Worm (Caenorhabditis elegans) whole organism, late embryonic: ENCODE data around the gene cyp-33B1.

ENCODE experiments used
- C08G9.2 ChIP-seq: sonication (generic microtip); optimal IDR thresholded peaks from 2 replicates; lab custom pipeline; 2016; ENCODE audit warnings: mild to moderate bottlenecking, missing genetic modification characterization, moderate library complexity, missing compliant biosample characterization
- K02D7.2 ChIP-seq: sonication (generic microtip); optimal IDR thresholded peaks from 2 replicates; lab custom pipeline; 2017; ENCODE audit warnings: mild to moderate bottlenecking, missing genetic modification characterization, missing compliant biosample characterization
- T23F11.4 ChIP-seq: fragments of 200-800 bp; sonication (Bioruptor generic); optimal IDR thresholded peaks from 2 replicates; lab custom pipeline; 2018; ENCODE audit warnings: mild to moderate bottlenecking, missing genetic modification characterization, missing compliant biosample characterization
- ahr-1 ChIP-seq: sonication (generic microtip); optimal IDR thresholded peaks from 2 replicates; lab custom pipeline; 2016; ENCODE audit warnings: missing genetic modification characterization, missing compliant biosample characterization
- ama-1 ChIP-seq: fragments of 150-350 bp; optimal IDR thresholded peaks from 2 replicates; lab custom pipeline; 2014
- ceh-18 ChIP-seq: sonication (generic microtip); optimal IDR thresholded peaks from 2 replicates; lab custom pipeline; 2016; ENCODE audit warnings: missing genetic modification characterization, missing compliant biosample characterization
- ceh-22 ChIP-seq: sonication (generic microtip); optimal IDR thresholded peaks from 2 replicates; lab custom pipeline; 2017; ENCODE audit warnings: missing biosample characterization, missing genetic modification characterization
- ceh-24 ChIP-seq: sonication (generic microtip); optimal IDR thresholded peaks from 2 replicates; lab custom pipeline; 2016; ENCODE audit warnings: mild to moderate bottlenecking, missing genetic modification characterization, missing compliant biosample characterization
- ceh-30 ChIP-seq: fragments of 150-350 bp; optimal IDR thresholded peaks from 2 replicates; lab custom pipeline; 2014; ENCODE audit warnings: missing biosample characterization, missing genetic modification characterization
- ceh-31 ChIP-seq: sonication (generic microtip); optimal IDR thresholded peaks from 2 replicates; lab custom pipeline; 2016; ENCODE audit warnings: missing genetic modification characterization, missing compliant biosample characterization
- ceh-9 ChIP-seq: sonication (generic microtip); optimal IDR thresholded peaks from 2 replicates; lab custom pipeline; 2016; ENCODE audit warnings: mild to moderate bottlenecking, missing genetic modification characterization, inconsistent platforms, missing compliant biosample characterization
- che-1 ChIP-seq: sonication (generic microtip); optimal IDR thresholded peaks from 2 replicates; lab custom pipeline; 2016; ENCODE audit warnings: mild to moderate bottlenecking, missing genetic modification characterization, missing compliant biosample characterization
- dmd-4 ChIP-seq: sonication (generic microtip); optimal IDR thresholded peaks from 2 replicates; lab custom pipeline; 2016; ENCODE audit warnings: borderline replicate concordance, missing genetic modification characterization, missing compliant biosample characterization
- elt-2 ChIP-seq: sonication (generic microtip); optimal IDR thresholded peaks from 2 replicates; lab custom pipeline; 2016; ENCODE audit warnings: missing genetic modification reagents, missing genetic modification characterization, missing compliant biosample characterization
- ets-4 ChIP-seq: sonication (generic microtip); optimal IDR thresholded peaks from 2 replicates; lab custom pipeline; 2016; ENCODE audit warnings: missing genetic modification characterization, missing compliant biosample characterization
- eyg-1 ChIP-seq: sonication (generic microtip); optimal IDR thresholded peaks from 2 replicates; lab custom pipeline; 2016; ENCODE audit warnings: missing genotype, missing genetic modification characterization, missing compliant biosample characterization
- fkh-10 ChIP-seq: fragments of 150-350 bp; optimal IDR thresholded peaks from 2 replicates; lab custom pipeline; 2014; ENCODE audit warnings: missing biosample characterization, missing genetic modification reagents, missing genetic modification characterization
- gmeb-2 ChIP-seq: sonication (generic microtip); optimal IDR thresholded peaks from 2 replicates; lab custom pipeline; 2016; ENCODE audit warnings: missing genetic modification characterization, inconsistent platforms, missing compliant biosample characterization
- hlh-30 ChIP-seq: sonication (generic microtip); optimal IDR thresholded peaks from 2 replicates; lab custom pipeline; 2017; ENCODE audit warnings: antibody characterized with exemption, missing genetic modification characterization, missing compliant biosample characterization; ENCODE audit not compliant: insufficient read depth
- hlh-8 ChIP-seq: sonication (generic microtip); optimal IDR thresholded peaks from 2 replicates; lab custom pipeline; 2016; ENCODE audit warnings: missing genotype, missing genetic modification characterization, missing compliant biosample characterization
- lin-11 ChIP-seq: fragments of 200-800 bp; sonication (Bioruptor generic); optimal IDR thresholded peaks from 2 replicates; lab custom pipeline; 2018; ENCODE audit warnings: mild to moderate bottlenecking, missing genetic modification characterization, missing compliant biosample characterization
- nfya-1 ChIP-seq: sonication (generic microtip); optimal IDR thresholded peaks from 2 replicates; lab custom pipeline; 2017; ENCODE audit warnings: missing genetic modification characterization, mild to moderate bottlenecking, missing compliant biosample characterization, antibody characterized with exemption, moderate library complexity
- nhr-11 ChIP-seq: fragments of 150-350 bp; optimal IDR thresholded peaks from 2 replicates; lab custom pipeline; 2014; ENCODE audit warnings: missing biosample characterization, missing genetic modification characterization
- nhr-232 ChIP-seq: sonication (generic microtip); optimal IDR thresholded peaks from 2 replicates; lab custom pipeline; 2016; ENCODE audit warnings: missing genetic modification characterization, missing compliant biosample characterization
- npax-4 ChIP-seq: sonication (generic microtip); optimal IDR thresholded peaks from 2 replicates; lab custom pipeline; 2016; ENCODE audit warnings: missing genetic modification characterization, missing compliant biosample characterization
- odd-2 ChIP-seq: sonication (generic microtip); optimal IDR thresholded peaks from 2 replicates; lab custom pipeline; 2017; ENCODE audit warnings: antibody characterized with exemption, mild to moderate bottlenecking, missing genetic modification characterization, missing compliant biosample characterization
- pag-3 ChIP-seq: sonication (generic microtip); optimal IDR thresholded peaks from 2 replicates; lab custom pipeline; 2016; ENCODE audit warnings: missing compliant biosample characterization, missing genetic modification characterization, borderline replicate concordance
- pax-1 ChIP-seq: fragments of 150-350 bp; optimal IDR thresholded peaks from 2 replicates; lab custom pipeline; 2014; ENCODE audit warnings: missing biosample characterization, missing genetic modification characterization
- pha-4 ChIP-seq: fragments of 150-350 bp; optimal IDR thresholded peaks from 2 replicates; lab custom pipeline; 2018; ENCODE audit warnings: missing biosample characterization, missing genetic modification reagents, missing genetic modification characterization
- pqm-1 ChIP-seq: sonication (generic microtip); optimal IDR thresholded peaks from 2 replicates; lab custom pipeline; 2016; ENCODE audit warnings: missing genetic modification characterization, missing compliant biosample characterization
- pros-1 ChIP-seq: fragments of 150-350 bp; optimal IDR thresholded peaks from 2 replicates; lab custom pipeline; 2014; ENCODE audit warnings: missing biosample characterization, missing genetic modification reagents, missing genetic modification characterization
- sox-2 ChIP-seq: fragments of 200-800 bp; sonication (Bioruptor generic); IDR thresholded peaks from 2 replicates; pipeline ENCODE4 v1.3.6; 2022; ENCODE audit warnings: missing genetic modification reagents, missing genetic modification characterization, missing compliant biosample characterization
- sox-4 ChIP-seq: sonication (generic microtip); optimal IDR thresholded peaks from 2 replicates; lab custom pipeline; 2017; ENCODE audit warnings: mild to moderate bottlenecking, missing genetic modification characterization, inconsistent platforms, missing compliant biosample characterization
- syd-9 ChIP-seq: sonication (generic microtip); optimal IDR thresholded peaks from 2 replicates; lab custom pipeline; 2016; ENCODE audit warnings: mild to moderate bottlenecking, missing genetic modification characterization, moderate library complexity, missing compliant biosample characterization
- tbx-2 ChIP-seq: sonication (generic microtip); optimal IDR thresholded peaks from 2 replicates; lab custom pipeline; 2016; ENCODE audit warnings: missing genetic modification characterization, missing compliant biosample characterization
- tbx-7 ChIP-seq: sonication (generic microtip); optimal IDR thresholded peaks from 2 replicates; lab custom pipeline; 2016; ENCODE audit warnings: missing genotype, missing genetic modification characterization, missing compliant biosample characterization
- ttx-3 ChIP-seq: sonication (generic microtip); optimal IDR thresholded peaks from 2 replicates; lab custom pipeline; 2016; ENCODE audit warnings: missing genetic modification reagents, missing genetic modification characterization, missing compliant biosample characterization
- unc-42 ChIP-seq: sonication (generic microtip); optimal IDR thresholded peaks from 2 replicates; lab custom pipeline; 2016; ENCODE audit warnings: missing genotype, missing genetic modification characterization, missing compliant biosample characterization
- zip-5 ChIP-seq: sonication (generic microtip); optimal IDR thresholded peaks from 2 replicates; lab custom pipeline; 2016; ENCODE audit warnings: missing genetic modification characterization, missing compliant biosample characterization
- ztf-16 ChIP-seq: sonication (generic microtip); optimal IDR thresholded peaks from 2 replicates; lab custom pipeline; 2017; ENCODE audit warnings: missing genetic modification characterization, missing compliant biosample characterization

The cyp-33B1 gene

ce11 chrV:9073322-9074038 is 32.4 kb downstream of the cyp-33B1 start, which contains the start of gene oac-50:
TSS of gene oac-50 (minus strand) at chrV:9073540.
- TF ChIP-seq nhr-232 (tag; lab: Kevin White, UChicago) (no peak), fkh-10 (GFP tag; lab: Kevin White, UChicago) (no peak), ceh-18 (tag; lab: Kevin White, UChicago) (no peak), sox-4 (tag; lab: Kevin White, UChicago) (no peak), hlh-30 (tag; lab: Kevin White, UChicago) (no peak), eyg-1 (tag; lab: Kevin White, UChicago) (no peak), pha-4 (tag; lab: Kevin White, UChicago) (no peak), lin-11 (tag; lab: Kevin White, UChicago) (no peak), unc-42 (tag; lab: Kevin White, UChicago) (no peak), ceh-31 (tag; lab: Kevin White, UChicago) (no peak), ets-4 (tag; lab: Kevin White, UChicago) (no peak), gmeb-2 (tag; lab: Kevin White, UChicago) (no peak), pqm-1 (tag; lab: Kevin White, UChicago) (no peak), ttx-3 (tag; lab: Kevin White, UChicago) (no peak), ztf-16 (tag; lab: Kevin White, UChicago) (no peak), elt-2 (tag; lab: Kevin White, UChicago) (no peak), K02D7.2 (tag; lab: Kevin White, UChicago) (no peak)

DNA sequence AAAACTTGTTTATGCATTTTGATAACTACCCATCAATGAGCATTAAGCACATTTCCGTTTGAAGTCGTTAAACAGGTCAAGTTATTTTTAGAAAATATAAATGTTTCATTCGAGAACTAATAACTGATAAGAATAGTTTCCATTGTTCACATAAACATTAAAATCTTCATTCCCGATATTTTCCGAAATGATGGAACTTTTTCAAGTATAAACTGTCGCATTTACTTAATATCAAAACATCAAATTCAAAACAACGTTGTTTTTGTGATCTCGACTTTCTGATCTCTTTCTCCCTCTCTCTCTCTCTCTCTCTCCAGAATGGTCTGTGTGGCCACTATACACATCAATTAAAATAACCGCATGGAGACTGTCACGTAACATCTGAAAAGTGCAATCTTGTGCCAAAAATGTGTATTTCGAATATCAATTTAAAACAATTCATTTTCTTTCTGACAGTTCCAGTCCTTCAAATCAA is 33.3 kb downstream of the cyp-33B1 start:
- TF ChIP-seq syd-9 = no peak
- TF ChIP-seq ceh-30 = no peak

DNA sequence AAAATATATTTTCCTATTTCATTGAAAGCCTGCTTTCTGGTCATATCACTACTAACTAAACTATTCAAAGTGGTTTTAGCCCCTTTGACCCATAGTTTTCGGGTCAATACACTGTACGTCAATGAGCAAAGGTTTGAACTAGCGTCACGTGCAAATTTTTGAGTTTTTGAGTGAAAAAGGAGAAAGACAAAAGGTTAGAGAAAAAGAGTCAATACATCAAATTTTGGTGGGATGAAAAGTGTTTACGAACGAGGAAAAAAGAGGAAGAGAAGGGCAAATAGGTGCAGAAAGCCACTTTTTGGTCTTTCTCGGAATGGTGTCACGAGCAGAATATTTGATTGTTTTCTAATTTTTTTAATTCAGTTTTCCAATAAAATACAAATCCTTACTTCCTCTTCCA is 34.7 kb downstream of the cyp-33B1 start:
- TF ChIP-seq eyg-1 (tag; lab: Kevin White, UChicago) (no peak), lin-11 (tag; lab: Kevin White, UChicago) (no peak), T23F11.4 (GFP tag; lab: Kevin White, UChicago) (no peak)

DNA sequence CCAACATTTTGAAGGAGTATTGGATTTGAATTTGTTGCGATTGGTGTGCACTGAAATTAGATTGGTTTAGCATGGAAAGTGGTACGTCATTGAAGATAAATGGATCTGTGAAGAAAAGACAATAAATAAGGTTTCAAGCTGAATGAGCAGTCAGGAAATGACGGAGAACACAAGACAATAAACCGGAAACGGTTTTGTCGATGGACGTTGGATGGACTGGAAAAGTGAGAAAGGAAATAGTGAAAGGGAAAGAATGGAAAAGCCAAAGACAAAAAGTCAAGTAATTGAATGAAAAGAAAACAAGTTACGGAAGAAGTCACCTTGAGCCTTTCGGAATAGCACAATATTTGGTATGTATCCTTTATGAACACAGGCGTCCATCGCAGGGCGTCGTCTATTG is 35.1 kb downstream of the cyp-33B1 start, which contains the start of gene T27E4.7:
TSS of gene T27E4.7 (minus strand) at position 50 of the 400 bp plus-strand sequence.
- TF ChIP-seq npax-4 (tag; lab: Kevin White, UChicago) = no peak
- no peak for TF ChIP-seq pros-1
- no peak for TF ChIP-seq ceh-18 (tag; lab: Kevin White, UChicago)
- no peak for TF ChIP-seq dmd-4
- TF ChIP-seq pax-1 (tag; lab: Kevin White, UChicago) = no peak
- TF ChIP-seq ceh-22 (tag; lab: Kevin White, UChicago) = no peak
- TF ChIP-seq ceh-9 (tag; lab: Kevin White, UChicago) = no peak
- TF ChIP-seq nhr-11 (tag; lab: Kevin White, UChicago) = no peak
- TF ChIP-seq odd-2 (tag; lab: Kevin White, UChicago) = no peak
- TF ChIP-seq nfya-1 (tag; lab: Kevin White, UChicago) = no peak
- TF ChIP-seq, all 69 proteins: peak for 0

ce11 chrV:9078067-9078581 is 37.0 kb downstream of the cyp-33B1 start:
- TF ChIP-seq sox-2 (no peak), tbx-2 (tag; lab: Kevin White, UChicago) (no peak), tbx-7 (tag; lab: Kevin White, UChicago) (no peak), hlh-30 (tag; lab: Kevin White, UChicago) (no peak), hlh-8 (tag; lab: Kevin White, UChicago) (no peak), pag-3 (no peak), ahr-1 (tag; lab: Kevin White, UChicago) (no peak), pqm-1 (tag; lab: Kevin White, UChicago) (no peak), odd-2 (tag; lab: Kevin White, UChicago) (no peak), ama-1 (lab: Kevin White, UChicago) (no peak), ets-4 (tag; lab: Kevin White, UChicago) (no peak), zip-5 (no peak), ceh-9 (tag; lab: Kevin White, UChicago) (no peak), K02D7.2 (tag; lab: Kevin White, UChicago) (no peak), che-1 (tag; lab: Kevin White, UChicago) (no peak), C08G9.2 (tag; lab: Kevin White, UChicago) (no peak), ceh-24 (no peak)
- TF ChIP-seq, all 69 proteins: peak for 0
